Fruit fly (Drosophila melanogaster): ENCODE measurements around the gene Stip1.

The Stip1 gene

dm6 chr2L:250507-251215 is 44.3 kb upstream of the Stip1 start, which contains the start of gene kis (continued):
- TF ChIP-seq CG11695 (GFP tag; IDR thresholded peaks at IDR 0.05) = no peak
- TF ChIP-seq tgo (GFP tag; IDR thresholded peaks at IDR 0.05) = no peak
- peak; percentile 35 for TF ChIP-seq kah (GFP tag; optimal IDR thresholded peaks at IDR 0.05)
- TF ChIP-seq Meics (GFP tag; optimal IDR thresholded peaks at IDR 0.05) = peak; percentile 30
- no peak for TF ChIP-seq CG6683 (GFP tag; optimal IDR thresholded peaks at IDR 0.05)
- no peak for TF ChIP-seq dimm (GFP tag; IDR thresholded peaks at IDR 0.05)
- no peak for TF ChIP-seq CG10274 (GFP tag; optimal IDR thresholded peaks at IDR 0.05)
- TF ChIP-seq lbe (GFP tag; optimal IDR thresholded peaks at IDR 0.05) = peak; percentile 26
- TF ChIP-seq sima (GFP tag; optimal IDR thresholded peaks at IDR 0.05) = peak; percentile 10
- TF ChIP-seq CoRest (tag; optimal IDR thresholded peaks at IDR 0.05) = peak; percentile 36
- TF ChIP-seq Drgx (GFP tag; IDR thresholded peaks at IDR 0.05) = peak; percentile 44; the same call in 1 of the 2 replicates
- peak; percentile 35 for TF ChIP-seq CG4707 (GFP tag; optimal IDR thresholded peaks at IDR 0.05)
- TF ChIP-seq CG15601 (tag; optimal IDR thresholded peaks at IDR 0.05) = peak; percentile 54
- TF ChIP-seq fru (optimal IDR thresholded peaks at IDR 0.05) = no peak
- peak; percentile 63 for TF ChIP-seq CG30020 (tag; optimal IDR thresholded peaks at IDR 0.05)
- peak; percentile 35 for TF ChIP-seq Deaf1 (tag; optimal IDR thresholded peaks at IDR 0.05)
- TF ChIP-seq z (GFP tag; IDR thresholded peaks at IDR 0.05) = no peak
- TF ChIP-seq ERR (GFP tag; optimal IDR thresholded peaks at IDR 0.05) = peak; percentile 50
- TF ChIP-seq Lpt (GFP tag; optimal IDR thresholded peaks at IDR 0.05) = no peak
- peak; percentile 63 for TF ChIP-seq Fer1 (GFP tag; optimal IDR thresholded peaks at IDR 0.05)
- no peak for TF ChIP-seq CG6254 (GFP tag; optimal IDR thresholded peaks at IDR 0.05)
- no peak for TF ChIP-seq ewg (GFP tag; optimal IDR thresholded peaks at IDR 0.05)
- no peak for TF ChIP-seq tap (tag; optimal IDR thresholded peaks at IDR 0.05)
- TF ChIP-seq CG6654 (GFP tag; optimal IDR thresholded peaks at IDR 0.05) = no peak
- 0 out of 2 replicates have a peak, but pooled peaks have one; percentile 35 for TF ChIP-seq al (GFP tag; IDR thresholded peaks at IDR 0.05)
- peak; percentile 43 for TF ChIP-seq CG3163 (GFP tag; optimal IDR thresholded peaks at IDR 0.05)
- peak; percentile 80 for TF ChIP-seq nerfin-2 (GFP tag; IDR thresholded peaks at IDR 0.05; ENCODE audit: partially characterized antibody)
- peak; percentile 66 for TF ChIP-seq CG13894 (tag; optimal IDR thresholded peaks at IDR 0.05)
- TF ChIP-seq Gsc (GFP tag; IDR thresholded peaks at IDR 0.05) = no peak
- peak; percentile 6 for TF ChIP-seq CG8944 (GFP tag; optimal IDR thresholded peaks at IDR 0.05)
- peak; percentile 75 for TF ChIP-seq CG3995 (GFP tag; optimal IDR thresholded peaks at IDR 0.05)
- TF ChIP-seq ems (GFP tag; optimal IDR thresholded peaks at IDR 0.05) = no peak
- TF ChIP-seq Dip2 (GFP tag; IDR thresholded peaks at IDR 0.05) = no peak
- no peak for TF ChIP-seq hth (optimal IDR thresholded peaks at IDR 0.05)
- TF ChIP-seq dm (GFP tag; optimal IDR thresholded peaks at IDR 0.05) = peak; percentile 55
- no peak for TF ChIP-seq Lim3 (GFP tag; IDR thresholded peaks at IDR 0.05)
- no peak for TF ChIP-seq CG1233 (GFP tag; optimal IDR thresholded peaks at IDR 0.05)
- no peak for TF ChIP-seq Spps (tag; optimal IDR thresholded peaks at IDR 0.05)
- TF ChIP-seq ssp (GFP tag; IDR thresholded peaks at IDR 0.05) = no peak
- TF ChIP-seq CG13624 (GFP tag; optimal IDR thresholded peaks at IDR 0.05) = peak; percentile 68
- TF ChIP-seq vnd (GFP tag; IDR thresholded peaks at IDR 0.05; ENCODE audit: partially characterized antibody) = peak; percentile 93
- no peak for TF ChIP-seq CG8765 (GFP tag; IDR thresholded peaks at IDR 0.05)
- no peak for TF ChIP-seq lmd (GFP tag; IDR thresholded peaks at IDR 0.05)
- no peak for TF ChIP-seq ranshi (GFP tag; IDR thresholded peaks at IDR 0.05)
- peak; percentile 25 for TF ChIP-seq CG7987 (GFP tag; optimal IDR thresholded peaks at IDR 0.05)
- TF ChIP-seq NFAT (GFP tag; IDR thresholded peaks at IDR 0.05) = peak; percentile 57
- no peak for TF ChIP-seq wor (GFP tag; IDR thresholded peaks at IDR 0.05)
- peak; percentile 39 for TF ChIP-seq grau (tag; optimal IDR thresholded peaks at IDR 0.05)
- TF ChIP-seq CG18599 (GFP tag; optimal IDR thresholded peaks at IDR 0.05) = peak; percentile 42
- no peak for TF ChIP-seq Hr39 (optimal IDR thresholded peaks at IDR 0.05)
- no peak for TF ChIP-seq insv (GFP tag; optimal IDR thresholded peaks at IDR 0.05)
